Fruit fly (Drosophila melanogaster): ENCODE results near the gene AdipoR.
A peak's percentile ranks its signal among the peaks of the same experiment; 100 is the strongest.

DNA sequence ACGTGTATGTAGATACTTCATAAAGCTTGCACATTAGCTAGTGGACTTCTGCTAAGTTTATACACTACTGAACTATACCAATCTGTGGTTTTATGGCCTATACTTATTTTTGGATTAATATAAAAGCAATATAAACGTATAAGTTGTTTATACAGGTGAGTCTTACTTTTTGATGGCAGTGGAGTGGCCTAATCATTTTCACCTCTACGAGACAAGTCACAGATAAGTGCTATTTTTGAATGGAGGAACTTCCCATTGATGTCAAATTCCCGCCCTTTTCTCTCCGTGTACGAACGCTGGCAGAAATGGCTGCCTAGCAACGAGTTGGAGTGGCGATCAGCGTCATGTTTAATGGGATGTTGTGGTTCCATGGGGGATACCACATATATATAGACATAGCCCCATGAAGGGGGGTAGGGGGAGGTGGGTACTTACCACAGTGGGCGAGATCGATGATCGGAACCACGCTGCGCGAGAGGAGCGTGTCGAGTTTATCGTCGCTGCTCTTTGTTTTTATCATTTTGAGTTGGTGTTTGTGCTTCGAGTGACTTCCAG lies 21.2 kb downstream of the AdipoR start:
- peak; percentile 2 for TF ChIP-seq CG33017 (tag; optimal IDR thresholded peaks at IDR 0.05)
- no peak for TF ChIP-seq Hr96 (GFP tag; optimal IDR thresholded peaks at IDR 0.05)
- TF ChIP-seq cnc (optimal IDR thresholded peaks at IDR 0.05), result no peak
- no peak for TF ChIP-seq CG14711 (tag; optimal IDR thresholded peaks at IDR 0.05)
- no peak for TF ChIP-seq kay (GFP tag; ENCODE audit: borderline replicate concordance)
- no peak for TF ChIP-seq CG12768 (GFP tag; optimal IDR thresholded peaks at IDR 0.05)
- no peak for TF ChIP-seq bab1 (GFP tag; optimal IDR thresholded peaks at IDR 0.05)
